Fruit fly (Drosophila melanogaster) whole organism, embryonic: ENCODE measurements around the gene CG18428.
A peak's percentile ranks its signal among the peaks of the same experiment; 100 is the strongest.

Experiments used
- Abd-B ChIP-seq: fragments of 200-800 bp; sonication (Bioruptor generic); optimal IDR thresholded peaks from 2 replicates; lab custom pipeline; 2018; ENCODE audit warnings: missing biosample characterization, mild to moderate bottlenecking, missing genetic modification characterization, moderate library complexity
- Ada2b ChIP-seq: fragments of 200-800 bp; sonication (Bioruptor generic); IDR thresholded peaks from 2 replicates; pipeline ENCODE4 v1.3.6; 2022; ENCODE audit warnings: missing biosample characterization, missing genetic modification characterization
- Atf6 ChIP-seq: fragments of 200-800 bp; sonication (Bioruptor generic); IDR thresholded peaks from 2 replicates; pipeline ENCODE4 v1.3.6; 2022; ENCODE audit warnings: missing biosample characterization, missing genetic modification characterization
- CG11560 ChIP-seq: fragments of 200-800 bp; sonication (Bioruptor generic); IDR thresholded peaks from 3 replicates; pipeline ENCODE4 v1.3.6; 2022; ENCODE audit warnings: missing biosample characterization, missing genetic modification characterization
- CG11695 ChIP-seq: fragments of 200-800 bp; sonication (Bioruptor generic); IDR thresholded peaks from 3 replicates; pipeline ENCODE4 v1.3.6; 2022; ENCODE audit warnings: missing biosample characterization, missing genetic modification characterization
- CG12299 ChIP-seq: fragments of 200-800 bp; sonication (Bioruptor generic); optimal IDR thresholded peaks from 2 replicates; lab custom pipeline; 2018; ENCODE audit warnings: missing biosample characterization, mild to moderate bottlenecking, missing genetic modification characterization
- CG12769 ChIP-seq: fragments of 200-800 bp; sonication (Bioruptor generic); optimal IDR thresholded peaks from 2 replicates; lab custom pipeline; 2019; ENCODE audit warnings: missing biosample characterization, mild to moderate bottlenecking, missing genetic modification characterization, moderate library complexity
- CG12942 ChIP-seq: fragments of 200-800 bp; sonication (Bioruptor generic); optimal IDR thresholded peaks from 3 replicates; lab custom pipeline; 2016; ENCODE audit warnings: missing biosample characterization, missing genetic modification characterization
- CG14860 ChIP-seq: fragments of 200-800 bp; sonication (Bioruptor generic); IDR thresholded peaks from 3 replicates; pipeline ENCODE4 v1.3.6; 2022; ENCODE audit warnings: missing biosample characterization, missing genetic modification characterization; ENCODE audit not compliant: partially characterized antibody
- CG15479 ChIP-seq: fragments of 200-800 bp; sonication (Bioruptor generic); optimal IDR thresholded peaks from 3 replicates; lab custom pipeline; 2019; ENCODE audit warnings: missing biosample characterization, mild to moderate bottlenecking, missing genetic modification characterization, moderate library complexity
- CG15514 ChIP-seq: fragments of 200-800 bp; sonication (Bioruptor generic); optimal IDR thresholded peaks from 3 replicates; lab custom pipeline; 2017; ENCODE audit warnings: missing biosample characterization, missing genetic modification characterization, mild to moderate bottlenecking, moderate library complexity, missing genetic modification reagents
- CG3838 ChIP-seq: fragments of 200-800 bp; sonication (Bioruptor generic); optimal IDR thresholded peaks from 3 replicates; lab custom pipeline; 2016; ENCODE audit warnings: missing biosample characterization, missing genetic modification characterization
- CG4730 ChIP-seq: fragments of 200-800 bp; sonication (Bioruptor generic); IDR thresholded peaks from 2 replicates; pipeline ENCODE4 v1.3.6; 2022; ENCODE audit warnings: missing biosample characterization, missing genetic modification characterization
- CG4854 ChIP-seq: fragments of 200-800 bp; sonication (Bioruptor generic); optimal IDR thresholded peaks from 2 replicates; lab custom pipeline; 2016; ENCODE audit warnings: missing biosample characterization, missing genetic modification characterization, inconsistent platforms
- CG7372 ChIP-seq: fragments of 200-800 bp; sonication (Bioruptor generic); IDR thresholded peaks from 2 replicates; pipeline ENCODE4 v1.3.6; 2022; ENCODE audit warnings: missing biosample characterization, missing genetic modification characterization
- CG7786 ChIP-seq: fragments of 200-800 bp; sonication (Bioruptor generic); optimal IDR thresholded peaks from 2 replicates; lab custom pipeline; 2016; ENCODE audit warnings: missing biosample characterization, missing genetic modification characterization
- CG9215 ChIP-seq: fragments of 200-800 bp; sonication (Bioruptor generic); IDR thresholded peaks from 2 replicates; pipeline ENCODE4 v1.3.6; 2022; ENCODE audit warnings: missing biosample characterization, missing genetic modification characterization
- CG9609 ChIP-seq: fragments of 200-800 bp; sonication (Bioruptor generic); optimal IDR thresholded peaks from 3 replicates; lab custom pipeline; 2016; ENCODE audit warnings: missing biosample characterization, missing genetic modification characterization
- CG9817 ChIP-seq: fragments of 200-800 bp; sonication (Bioruptor generic); optimal IDR thresholded peaks from 2 replicates; lab custom pipeline; 2018; ENCODE audit warnings: missing biosample characterization, mild to moderate bottlenecking, missing genetic modification characterization, moderate library complexity
- CG9932 ChIP-seq: fragments of 200-800 bp; sonication (Bioruptor generic); IDR thresholded peaks from 2 replicates; pipeline ENCODE4 v1.3.6; 2022; ENCODE audit warnings: missing biosample characterization, missing genetic modification characterization
- Dref ChIP-seq: fragments of 200-800 bp; sonication (Bioruptor generic); IDR thresholded peaks from 2 replicates; pipeline ENCODE4 v1.3.6; 2022; ENCODE audit warnings: missing biosample characterization, missing genetic modification characterization
- E2f2 ChIP-seq: fragments of 200-800 bp; sonication (Bioruptor generic); IDR thresholded peaks from 2 replicates; pipeline ENCODE4 v1.3.6; 2022; ENCODE audit warnings: missing biosample characterization, missing genetic modification characterization
- Fer1 ChIP-seq: fragments of 200-800 bp; sonication (Bioruptor generic); optimal IDR thresholded peaks from 2 replicates; lab custom pipeline; 2017; ENCODE audit warnings: missing biosample characterization, mild to moderate bottlenecking, missing genetic modification characterization
- Hand ChIP-seq: fragments of 200-800 bp; sonication (Bioruptor generic); optimal IDR thresholded peaks from 2 replicates; lab custom pipeline; 2017; ENCODE audit warnings: mild to moderate bottlenecking, missing biosample characterization, missing genetic modification reagents, missing genetic modification characterization
- Hey ChIP-seq: fragments of 200-800 bp; sonication (Bioruptor generic); optimal IDR thresholded peaks from 3 replicates; lab custom pipeline; 2018; ENCODE audit warnings: missing biosample characterization, mild to moderate bottlenecking, missing genetic modification characterization
- Hr51 ChIP-seq, 2 experiments: fragments of 200-800 bp; sonication (Bioruptor generic); optimal IDR thresholded peaks; 2 replicates in 1 of 2; 3 replicates in 1 of 2; lab custom pipeline; 2016 to 2018; ENCODE audit warnings: missing biosample characterization in 2 of 2, missing genetic modification characterization in 2 of 2, mild to moderate bottlenecking in 1 of 2, moderate library complexity in 1 of 2
- Meics ChIP-seq: fragments of 200-800 bp; sonication (Bioruptor generic); optimal IDR thresholded peaks from 2 replicates; lab custom pipeline; 2017; ENCODE audit warnings: missing biosample characterization, mild to moderate bottlenecking, missing genetic modification characterization
- NfI ChIP-seq: fragments of 200-800 bp; sonication (Bioruptor generic); optimal IDR thresholded peaks from 3 replicates; lab custom pipeline; 2018; ENCODE audit warnings: missing biosample characterization, mild to moderate bottlenecking, missing genetic modification characterization, moderate library complexity
- Ptx1 ChIP-seq: fragments of 200-800 bp; sonication (Bioruptor generic); IDR thresholded peaks from 2 replicates; pipeline ENCODE4 v1.3.6; 2022; ENCODE audit warnings: missing biosample characterization, missing genetic modification characterization
- Ssrp ChIP-seq: fragments of 200-800 bp; sonication (Bioruptor generic); optimal IDR thresholded peaks from 2 replicates; lab custom pipeline; 2018; ENCODE audit warnings: missing biosample characterization, mild to moderate bottlenecking, missing genetic modification characterization, moderate library complexity
- abd-A ChIP-seq: fragments of 200-800 bp; sonication (Bioruptor generic); optimal IDR thresholded peaks from 3 replicates; lab custom pipeline; 2019; ENCODE audit warnings: missing biosample characterization, mild to moderate bottlenecking, missing genetic modification characterization, moderate library complexity
- cg ChIP-seq: fragments of 200-800 bp; sonication (Bioruptor generic); optimal IDR thresholded peaks from 3 replicates; lab custom pipeline; 2019; ENCODE audit warnings: missing biosample characterization, mild to moderate bottlenecking, missing genetic modification characterization, moderate library complexity
- crp ChIP-seq, 2 experiments: fragments of 200-800 bp; sonication (Bioruptor generic); optimal IDR thresholded peaks; 2 replicates in 1 of 2; 3 replicates in 1 of 2; lab custom pipeline; 2017; ENCODE audit warnings: missing biosample characterization in 2 of 2, missing genetic modification characterization in 2 of 2, mild to moderate bottlenecking in 1 of 2, moderate library complexity in 1 of 2
- gem ChIP-seq: fragments of 200-800 bp; sonication (Bioruptor generic); optimal IDR thresholded peaks from 2 replicates; lab custom pipeline; 2019; ENCODE audit warnings: missing biosample characterization, mild to moderate bottlenecking, missing genetic modification characterization, moderate library complexity
- hkb ChIP-seq, 2 experiments: fragments of 200-800 bp in 1 of 2; fragments of >200 bp in 1 of 2; sonication (Bioruptor generic) in 1 of 2; IDR thresholded peaks in 1 of 2; optimal IDR thresholded peaks in 1 of 2; 2 replicates each; pipeline versions ENCODE4 v1.3.6 to Lab custom; 2017 to 2022; ENCODE audit warnings: missing biosample characterization in 1 of 2, missing genetic modification characterization in 1 of 2
- lilli ChIP-seq: fragments of 200-800 bp; sonication (Bioruptor generic); optimal IDR thresholded peaks from 3 replicates; lab custom pipeline; 2016; ENCODE audit warnings: missing biosample characterization, missing genetic modification characterization
- mam ChIP-seq: fragments of 200-800 bp; sonication (Bioruptor generic); optimal IDR thresholded peaks from 3 replicates; lab custom pipeline; 2016; ENCODE audit warnings: missing biosample characterization, missing genetic modification characterization
- odd ChIP-seq: fragments of 200-800 bp; sonication (Bioruptor generic); optimal IDR thresholded peaks from 2 replicates; lab custom pipeline; 2017; ENCODE audit warnings: missing biosample characterization, mild to moderate bottlenecking, missing genetic modification characterization
- otp ChIP-seq: fragments of 200-800 bp; sonication (Bioruptor generic); IDR thresholded peaks from 3 replicates; pipeline ENCODE4, ENCODE4 v1.3.6; 2022; ENCODE audit warnings: missing biosample characterization, missing genetic modification characterization
- pzg ChIP-seq: fragments of 200-800 bp; sonication (Bioruptor generic); optimal IDR thresholded peaks from 3 replicates; lab custom pipeline; 2018; ENCODE audit warnings: missing biosample characterization, mild to moderate bottlenecking, missing genetic modification characterization, moderate library complexity
- row ChIP-seq: fragments of 200-800 bp; sonication (Bioruptor generic); IDR thresholded peaks from 3 replicates; pipeline ENCODE4 v1.3.6; 2022; ENCODE audit warnings: missing biosample characterization, missing genetic modification characterization
- run ChIP-seq: fragments of 200-800 bp; sonication (Bioruptor generic); optimal IDR thresholded peaks from 3 replicates; lab custom pipeline; 2018; ENCODE audit warnings: missing biosample characterization, mild to moderate bottlenecking, missing genetic modification characterization
- shn ChIP-seq: fragments of 200-800 bp; sonication (Bioruptor generic); optimal IDR thresholded peaks from 3 replicates; lab custom pipeline; 2016; ENCODE audit warnings: missing biosample characterization, missing genetic modification characterization
- slou ChIP-seq: fragments of 200-800 bp; sonication (Bioruptor generic); optimal IDR thresholded peaks from 3 replicates; lab custom pipeline; 2016; ENCODE audit warnings: missing biosample characterization, missing genetic modification characterization
- stc ChIP-seq: fragments of 200-800 bp; sonication (Bioruptor generic); IDR thresholded peaks from 2 replicates; pipeline ENCODE4 v1.3.6; 2022; ENCODE audit warnings: missing biosample characterization, missing genetic modification characterization
- tgo ChIP-seq: fragments of 200-800 bp; sonication (Bioruptor generic); IDR thresholded peaks from 3 replicates; pipeline ENCODE4 v1.3.6; 2022; ENCODE audit warnings: missing biosample characterization, missing genetic modification characterization
- twi ChIP-seq: fragments of 200-800 bp; optimal IDR thresholded peaks from 2 replicates; lab custom pipeline; 2019; ENCODE audit warnings: missing biosample characterization, mild to moderate bottlenecking, missing genetic modification characterization, moderate library complexity
- unc-4 ChIP-seq: fragments of 200-800 bp; sonication (Bioruptor generic); IDR thresholded peaks from 2 replicates; pipeline ENCODE4 v1.3.6; 2022; ENCODE audit warnings: missing biosample characterization, missing genetic modification characterization; ENCODE audit not compliant: partially characterized antibody
- zen ChIP-seq: fragments of 200-800 bp; sonication (Bioruptor generic); optimal IDR thresholded peaks from 3 replicates; lab custom pipeline; 2018; ENCODE audit warnings: missing biosample characterization, mild to moderate bottlenecking, missing genetic modification characterization, moderate library complexity

Gene CG18428

DNA sequence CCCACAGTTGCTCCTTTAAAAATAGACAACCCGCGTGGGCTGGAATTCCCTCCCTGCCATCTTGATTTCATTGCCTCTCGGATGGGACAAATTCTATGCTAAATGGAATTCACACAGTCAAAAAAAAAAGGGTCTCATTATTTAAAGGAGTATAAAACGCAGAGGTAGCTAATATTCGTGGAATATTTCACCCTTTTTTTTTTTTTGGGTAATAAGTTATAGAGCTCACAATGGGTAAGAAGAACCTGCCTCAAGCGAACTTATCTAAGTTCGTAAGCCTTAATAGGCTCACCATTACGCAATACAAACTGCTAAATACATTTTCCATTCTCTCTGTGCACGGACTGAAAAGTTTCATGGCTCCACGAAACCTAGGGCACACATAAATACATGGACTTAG is 35.4 kb upstream of the CG18428 start (continued):
- TF ChIP-seq Dref (no peak), tgo (GFP tag; lab: Robert Waterston, UW) (no peak), cg (GFP tag; lab: Kevin White, UChicago) (no peak), Meics (GFP tag; lab: Kevin White, UChicago) (peak; percentile 49), Ptx1 (GFP tag; lab: Robert Waterston, UW) (0 out of 2 replicates have a peak, but pooled peaks have one; percentile 26), Ada2b (GFP tag; lab: Robert Waterston, UW) (peak; percentile 5; the same call in 1 of the 2 replicates), lilli (GFP tag; lab: Kevin White, UChicago) (peak; percentile 30), odd (GFP tag; lab: Kevin White, UChicago) (peak; percentile 1), CG12769 (tag; lab: Kevin White, UChicago) (no peak), CG4854 (GFP tag; lab: Kevin White, UChicago) (no peak), pzg (GFP tag; lab: Kevin White, UChicago) (no peak), NfI (GFP tag; lab: Kevin White, UChicago) (peak; percentile 26), CG15514 (peak; percentile 19), Fer1 (peak; percentile 56), abd-A (tag; lab: Kevin White, UChicago) (peak; percentile 46)

- TF ChIP-seq Hand (GFP tag; lab: Kevin White, UChicago) (no peak), slou (no peak), CG12299 (no peak), Hr51 (GFP tag; optimal IDR thresholded peaks at IDR 0.05; lab: Kevin White, UChicago) (peak in 1 of 2 experiments; percentile 16), hkb (optimal IDR thresholded peaks at IDR 0.05; lab: Kevin White, UChicago) (no peak), hkb (GFP tag; IDR thresholded peaks at IDR 0.05; lab: Robert Waterston, UW) (no peak), CG7786 (no peak), zen (tag; lab: Kevin White, UChicago) (no peak), CG12942 (no peak), Abd-B (GFP tag; lab: Kevin White, UChicago) (no peak), CG9215 (GFP tag; lab: Robert Waterston, UW) (no peak), mam (no peak), CG4730 (GFP tag; lab: Robert Waterston, UW) (no peak), Atf6 (GFP tag; lab: Robert Waterston, UW) (no peak), CG14860 (GFP tag; lab: Robert Waterston, UW) (no peak), twi (tag; lab: Kevin White, UChicago) (peak; percentile 62), row (peak; percentile 31; the same call in 1 of the 3 replicates), E2f2 (GFP tag; lab: Robert Waterston, UW) (0 out of 2 replicates have a peak, but pooled peaks have one; percentile 6), Ssrp (tag; lab: Kevin White, UChicago) (no peak), CG9932 (no peak), shn (GFP tag; lab: Kevin White, UChicago) (no peak), Hey (tag; lab: Kevin White, UChicago) (no peak), stc (GFP tag; lab: Robert Waterston, UW) (no peak), crp (GFP tag; optimal IDR thresholded peaks at IDR 0.05; lab: Kevin White, UChicago) (no peak), run (tag; lab: Kevin White, UChicago) (no peak), CG9609 (GFP tag; lab: Kevin White, UChicago) (no peak), CG9817 (no peak), otp (GFP tag; lab: Robert Waterston, UW) (no peak), gem (tag; lab: Kevin White, UChicago) (peak; percentile 40), CG15479 (GFP tag; lab: Kevin White, UChicago) (no peak), CG7372 (GFP tag; lab: Robert Waterston, UW) (no peak), CG11560 (tag; lab: Robert Waterston, UW) (no peak), CG11695 (GFP tag; lab: Robert Waterston, UW) (0 out of 3 replicates have a peak, but pooled peaks have one; percentile 23), CG3838 (no peak), unc-4 (GFP tag; lab: Robert Waterston, UW) (no peak)
Measured at dm6 chr3R:24079110-24079509, 30.0 kb upstream of the CG18428 start.
